Worm (Caenorhabditis elegans) whole organism, L4 larva: Measurements from ENCODE around the gene Y50E8A.22.

Experiments used
- ZK546.5 ChIP-seq, 2 experiments: sonication (generic microtip); optimal IDR thresholded peaks; 2 replicates each; lab custom pipeline; 2017; ENCODE audit warnings: missing biosample characterization in 2 of 2, missing genetic modification characterization in 2 of 2
- ama-1 ChIP-seq: fragments of 150-350 bp; optimal IDR thresholded peaks from 2 replicates; lab custom pipeline; 2014; ENCODE audit warnings: inconsistent platforms, mixed read lengths
- cey-2 ChIP-seq: sonication (generic microtip); optimal IDR thresholded peaks from 3 replicates; lab custom pipeline; 2017; ENCODE audit warnings: missing genetic modification characterization, mild to moderate bottlenecking, missing compliant biosample characterization, antibody characterized with exemption, borderline replicate concordance; ENCODE audit not compliant: insufficient read depth
- dmd-9 ChIP-seq: fragments of 200-800 bp; sonication (Bioruptor generic); IDR thresholded peaks from 2 replicates; pipeline ENCODE4 v1.3.6; 2022; ENCODE audit warnings: missing genetic modification reagents, missing genetic modification characterization, missing compliant biosample characterization
- dpl-1 ChIP-seq: fragments of 150-350 bp; optimal IDR thresholded peaks from 2 replicates; lab custom pipeline; 2014; ENCODE audit warnings: missing biosample characterization, missing genetic modification reagents, missing genetic modification characterization
- fos-1 ChIP-seq: fragments of 150-350 bp; optimal IDR thresholded peaks from 2 replicates; lab custom pipeline; 2014; ENCODE audit warnings: missing biosample characterization, missing genetic modification characterization
- jun-1 ChIP-seq: fragments of 150-350 bp; optimal IDR thresholded peaks from 2 replicates; lab custom pipeline; 2014; ENCODE audit warnings: missing biosample characterization, missing genetic modification reagents, missing genetic modification characterization
- lin-38 ChIP-seq: fragments of 200-800 bp; sonication (Bioruptor generic); IDR thresholded peaks from 2 replicates; pipeline ENCODE4 v1.3.6; 2022; ENCODE audit warnings: missing genetic modification reagents, missing genetic modification characterization, missing compliant biosample characterization
- mdl-1 ChIP-seq, 2 experiments: fragments of 150-350 bp in 1 of 2; sonication (generic microtip) in 1 of 2; optimal IDR thresholded peaks; 2 replicates each; lab custom pipeline; 2014 to 2017; ENCODE audit warnings: missing biosample characterization in 2 of 2, missing genetic modification characterization in 2 of 2
- nhr-77 ChIP-seq: fragments of 150-350 bp; optimal IDR thresholded peaks from 2 replicates; lab custom pipeline; 2014; ENCODE audit warnings: missing biosample characterization, missing genetic modification characterization
- snpc-4 ChIP-seq: fragments of 150-350 bp; optimal IDR thresholded peaks from 2 replicates; lab custom pipeline; 2014; ENCODE audit warnings: missing biosample characterization, missing genetic modification characterization
- unc-39 ChIP-seq: sonication (generic microtip); optimal IDR thresholded peaks from 2 replicates; lab custom pipeline; 2017; ENCODE audit warnings: missing biosample characterization, missing genetic modification characterization
- unc-62 ChIP-seq, 3 experiments: fragments of 150-350 bp in 1 of 3; sonication (generic microtip); optimal IDR thresholded peaks in 2 of 3; peaks in 1 of 3; 1 replicate in 1 of 3; 2 replicates in 2 of 3; lab custom pipeline; 2014 to 2017; ENCODE audit warnings: missing biosample characterization in 3 of 3, missing genetic modification characterization in 3 of 3, missing genetic modification reagents in 3 of 3, missing genotype in 1 of 3
- zag-1 ChIP-seq: fragments of 150-350 bp; optimal IDR thresholded peaks from 2 replicates; lab custom pipeline; 2014; ENCODE audit warnings: missing biosample characterization, missing genetic modification characterization

DNA sequence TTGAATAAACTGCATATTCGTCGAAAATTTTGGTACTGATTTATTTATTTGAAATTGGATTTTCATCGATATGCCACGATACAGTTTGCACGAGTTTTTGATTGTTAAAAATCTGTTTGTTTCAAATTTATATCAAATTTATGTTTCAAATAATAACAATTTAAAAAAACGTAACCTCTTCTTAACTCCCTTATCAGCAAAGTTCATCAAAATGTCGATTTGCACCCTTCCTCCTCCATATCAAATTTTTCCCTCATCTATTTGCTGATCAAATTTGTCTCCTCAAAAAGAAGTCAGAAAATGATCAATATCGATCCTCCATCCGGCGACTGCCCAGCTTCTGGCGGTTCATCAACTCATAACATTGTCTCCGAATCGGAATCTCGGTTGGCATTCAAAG lies 37.8 kb downstream of the Y50E8A.22 start, which contains the start of gene ssp-33:
- no peak for TF ChIP-seq cey-2 (tag; lab: Kevin White, UChicago)
- no peak for TF ChIP-seq unc-62 (GFP tag; optimal IDR thresholded peaks at IDR 0.05 in 1 of 2; lab: Kevin White, UChicago)
- no peak for TF ChIP-seq unc-62 (tag; optimal IDR thresholded peaks at IDR 0.05; lab: Kevin White, UChicago)
- no peak for TF ChIP-seq nhr-77 (tag; lab: Kevin White, UChicago)
- TF ChIP-seq jun-1 (tag; lab: Kevin White, UChicago) = no peak
- TF ChIP-seq dmd-9 (GFP tag; lab: Robert Waterston, UW) = no peak
- no peak for TF ChIP-seq dpl-1
- TF ChIP-seq lin-38 (GFP tag; lab: Robert Waterston, UW) = no peak
- no peak for TF ChIP-seq unc-39 (tag; lab: Kevin White, UChicago)
- TF ChIP-seq snpc-4 (tag; lab: Kevin White, UChicago) = no peak
- no peak for TF ChIP-seq ZK546.5 (tag; optimal IDR thresholded peaks at IDR 0.05; lab: Kevin White, UChicago)
- TF ChIP-seq fos-1 = no peak
- no peak for TF ChIP-seq ama-1 (lab: Kevin White, UChicago)
- no peak for TF ChIP-seq mdl-1 (tag; optimal IDR thresholded peaks at IDR 0.05; lab: Kevin White, UChicago)
- no peak for TF ChIP-seq zag-1 (tag; lab: Kevin White, UChicago)
